Worm (Caenorhabditis elegans) whole organism, late embryonic: Measurements from ENCODE around the gene oac-40.

ENCODE experiments used
- ama-1 ChIP-seq: fragments of 150-350 bp; optimal IDR thresholded peaks from 2 replicates; lab custom pipeline; 2014
- ceh-24 ChIP-seq: sonication (generic microtip); optimal IDR thresholded peaks from 2 replicates; lab custom pipeline; 2016; ENCODE audit warnings: mild to moderate bottlenecking, missing genetic modification characterization, missing compliant biosample characterization
- lim-6 ChIP-seq: sonication (generic microtip); optimal IDR thresholded peaks from 2 replicates; lab custom pipeline; 2016; ENCODE audit warnings: missing genetic modification characterization, missing compliant biosample characterization
- pqm-1 ChIP-seq: sonication (generic microtip); optimal IDR thresholded peaks from 2 replicates; lab custom pipeline; 2016; ENCODE audit warnings: missing genetic modification characterization, missing compliant biosample characterization
- unc-86 ChIP-seq: sonication (generic microtip); optimal IDR thresholded peaks from 2 replicates; lab custom pipeline; 2016; ENCODE audit warnings: missing genetic modification characterization, missing compliant biosample characterization

DNA sequence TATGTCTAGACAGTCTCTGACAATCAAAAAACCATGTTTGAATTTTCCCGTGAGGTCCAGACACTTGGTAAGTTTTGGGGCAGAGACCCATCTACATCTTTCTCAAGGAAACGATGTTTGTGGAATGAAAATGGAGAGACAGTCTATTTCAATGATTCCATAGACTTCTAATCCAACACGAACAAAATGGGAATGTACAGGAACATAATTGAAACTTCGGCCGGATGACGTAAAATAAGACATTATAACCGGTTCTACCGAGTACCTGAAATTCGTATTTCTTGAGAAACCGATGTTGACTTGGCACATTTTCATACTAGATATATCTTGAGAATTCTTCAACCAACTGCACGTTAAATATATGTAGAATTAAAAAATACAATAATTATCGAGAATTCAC lies 28.5 kb upstream of the oac-40 start, which contains the start of gene str-87:
- TF ChIP-seq ceh-24: no peak
- TF ChIP-seq ama-1 (lab: Kevin White, UChicago): no peak
- TF ChIP-seq pqm-1 (tag; lab: Kevin White, UChicago): no peak
- no peak for TF ChIP-seq lim-6 (tag; lab: Kevin White, UChicago)
- no peak for TF ChIP-seq unc-86 (tag; lab: Kevin White, UChicago)
